Worm (Caenorhabditis elegans): ENCODE results near the gene Y80D4G.2.

- TF ChIP-seq ztf-4 (tag; optimal IDR thresholded peaks at IDR 0.05) = no peak
- no peak for TF ChIP-seq ztf-11 (tag; optimal IDR thresholded peaks at IDR 0.05)
- no peak for TF ChIP-seq lin-39 (tag; optimal IDR thresholded peaks at IDR 0.05)
- TF ChIP-seq skn-1 (tag; optimal IDR thresholded peaks at IDR 0.05) = no peak
- no peak for TF ChIP-seq nhr-76 (tag; optimal IDR thresholded peaks at IDR 0.05)
- TF ChIP-seq pha-4 (tag; optimal IDR thresholded peaks at IDR 0.05) = no peak
- no peak for TF ChIP-seq ceh-9 (tag; optimal IDR thresholded peaks at IDR 0.05)
- TF ChIP-seq lin-15B (tag; optimal IDR thresholded peaks at IDR 0.05) = no peak
- TF ChIP-seq eor-1 (tag; optimal IDR thresholded peaks at IDR 0.05) = no peak
- TF ChIP-seq elt-2 (tag; optimal IDR thresholded peaks at IDR 0.05) = no peak
- no peak for TF ChIP-seq nhr-25 (tag; optimal IDR thresholded peaks at IDR 0.05)
- no peak for TF ChIP-seq elt-3 (tag; optimal IDR thresholded peaks at IDR 0.05)
- no peak for TF ChIP-seq unc-39 (tag; optimal IDR thresholded peaks at IDR 0.05)
- TF ChIP-seq fos-1 (tag; optimal IDR thresholded peaks at IDR 0.05) = no peak
Measured at ce11 chrIII:7608223-7608622, 13.8 kb upstream of the Y80D4G.2 start, which contains the start of gene T04A6.3.
